Worm (Caenorhabditis elegans): ENCODE data around the gene F29F11.20.

ce11 chrV:10675978-10676377 is 11.7 kb upstream of the F29F11.20 start:
- TF ChIP-seq lin-13 (GFP tag; optimal IDR thresholded peaks at IDR 0.05) (no peak), unc-30 (tag; optimal IDR thresholded peaks at IDR 0.05) (no peak), ces-1 (GFP tag; optimal IDR thresholded peaks at IDR 0.05) (no peak), nhr-90 (tag; optimal IDR thresholded peaks at IDR 0.05; ENCODE audit: poor library complexity) (no peak), lsy-2 (tag; optimal IDR thresholded peaks at IDR 0.05) (no peak), nhr-20 (tag; optimal IDR thresholded peaks at IDR 0.05) (no peak), skn-1 (tag; optimal IDR thresholded peaks at IDR 0.05) (no peak)

All from whole organism, L1 larva.